Worm (Caenorhabditis elegans): ENCODE data around the gene Y57G11C.30.
"Not testable (repeated sequence)": the region's sequence is repeated elsewhere in the genome, so short reads cannot be mapped to it uniquely, and the experiment has no call there.

Y57G11C.30 gene

DNA sequence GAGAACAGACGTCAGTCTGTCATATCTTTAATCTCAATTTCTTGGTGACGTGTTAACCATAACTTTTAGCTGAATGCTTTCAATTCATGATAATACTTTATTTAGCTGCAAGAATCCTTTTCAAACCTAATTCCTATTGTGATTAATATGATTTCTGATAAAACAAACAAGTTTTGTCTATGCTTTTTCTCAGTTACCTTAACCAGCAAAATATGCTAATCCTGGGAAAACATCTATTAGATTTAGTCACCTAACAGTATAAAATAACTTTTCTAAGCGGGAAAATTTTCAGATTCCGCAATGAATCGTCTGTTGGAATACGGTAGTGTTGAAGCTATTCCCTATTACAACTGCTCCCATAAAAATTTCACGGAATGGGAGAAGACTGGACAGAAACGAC lies at the start of gene Y57G11C.30:
Gene Y57G11C.30 (plus strand): TSS at position 301 of the 400 bp plus-strand sequence.
- not testable (repeated sequence) for TF ChIP-seq med-1 (GFP tag; optimal IDR thresholded peaks at IDR 0.05; ENCODE audit: insufficient read depth); klf-2 (GFP tag; conservative IDR thresholded peaks at IDR 0.05); ztf-29 (GFP tag; IDR thresholded peaks at IDR 0.05)

ce11 chrIV:14890914-14891313 lies 47.8 kb upstream of the Y57G11C.30 start:
- TF ChIP-seq med-1 (GFP tag; optimal IDR thresholded peaks at IDR 0.05; ENCODE audit: insufficient read depth), result no peak
- TF ChIP-seq cog-1 (tag; optimal IDR thresholded peaks at IDR 0.05), result no peak
- no peak for TF ChIP-seq klf-2 (GFP tag; conservative IDR thresholded peaks at IDR 0.05)
- no peak for TF ChIP-seq T22C8.4 (GFP tag; IDR thresholded peaks at IDR 0.05)
- no peak for TF ChIP-seq ref-1 (GFP tag; conservative IDR thresholded peaks at IDR 0.05)
- no peak for TF ChIP-seq tab-1 (GFP tag; IDR thresholded peaks at IDR 0.05)
- TF ChIP-seq ztf-23 (GFP tag; IDR thresholded peaks at IDR 0.05), result no peak
- no peak for TF ChIP-seq ztf-29 (GFP tag; IDR thresholded peaks at IDR 0.05)
- TF ChIP-seq flt-1 (GFP tag; IDR thresholded peaks at IDR 0.05), result no peak

ce11 chrIV:14891996-14892395 lies 46.7 kb upstream of the Y57G11C.30 start:
- TF ChIP-seq cog-1 (tag; optimal IDR thresholded peaks at IDR 0.05) (no peak), med-1 (GFP tag; optimal IDR thresholded peaks at IDR 0.05; ENCODE audit: insufficient read depth) (no peak), tab-1 (GFP tag; IDR thresholded peaks at IDR 0.05) (no peak)

ce11 chrIV:14894339-14894738 lies 44.4 kb upstream of the Y57G11C.30 start:
- no peak for TF ChIP-seq flt-1 (GFP tag; IDR thresholded peaks at IDR 0.05)
- no peak for TF ChIP-seq cog-1 (tag; optimal IDR thresholded peaks at IDR 0.05)
- no peak for TF ChIP-seq klf-2 (GFP tag; conservative IDR thresholded peaks at IDR 0.05)
- TF ChIP-seq ztf-23 (GFP tag; IDR thresholded peaks at IDR 0.05), result no peak
- TF ChIP-seq med-1 (GFP tag; optimal IDR thresholded peaks at IDR 0.05; ENCODE audit: insufficient read depth), result no peak
- no peak for TF ChIP-seq T22C8.4 (GFP tag; IDR thresholded peaks at IDR 0.05)

DNA sequence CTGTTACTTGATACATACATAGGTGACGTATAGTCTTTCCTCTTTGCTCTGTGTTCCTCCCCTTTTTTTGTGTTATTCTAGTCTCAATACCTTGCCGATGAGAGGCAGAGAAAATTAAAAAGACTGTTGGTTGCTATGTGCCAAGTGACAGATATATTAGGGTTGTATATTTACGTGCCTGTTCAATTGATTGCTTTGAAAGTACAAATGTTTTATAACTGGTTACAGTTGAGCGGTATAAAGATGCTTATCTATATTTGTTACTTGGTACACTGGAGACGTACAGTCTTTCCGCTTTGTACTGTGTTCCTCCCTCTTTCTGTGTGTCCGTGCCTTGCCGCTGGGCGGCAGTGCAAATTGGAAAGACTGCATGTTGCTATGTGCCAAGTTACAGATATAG lies 35.5 kb upstream of the Y57G11C.30 start:
- TF ChIP-seq ref-1 (GFP tag; conservative IDR thresholded peaks at IDR 0.05) (no peak), T22C8.4 (GFP tag; IDR thresholded peaks at IDR 0.05) (no peak), med-1 (GFP tag; optimal IDR thresholded peaks at IDR 0.05; ENCODE audit: insufficient read depth) (no peak), klf-2 (GFP tag; conservative IDR thresholded peaks at IDR 0.05) (no peak), cog-1 (tag; optimal IDR thresholded peaks at IDR 0.05) (no peak), tab-1 (GFP tag; IDR thresholded peaks at IDR 0.05) (no peak), flt-1 (GFP tag; IDR thresholded peaks at IDR 0.05) (no peak), ztf-29 (GFP tag; IDR thresholded peaks at IDR 0.05) (no peak), ztf-23 (GFP tag; IDR thresholded peaks at IDR 0.05) (no peak)

DNA sequence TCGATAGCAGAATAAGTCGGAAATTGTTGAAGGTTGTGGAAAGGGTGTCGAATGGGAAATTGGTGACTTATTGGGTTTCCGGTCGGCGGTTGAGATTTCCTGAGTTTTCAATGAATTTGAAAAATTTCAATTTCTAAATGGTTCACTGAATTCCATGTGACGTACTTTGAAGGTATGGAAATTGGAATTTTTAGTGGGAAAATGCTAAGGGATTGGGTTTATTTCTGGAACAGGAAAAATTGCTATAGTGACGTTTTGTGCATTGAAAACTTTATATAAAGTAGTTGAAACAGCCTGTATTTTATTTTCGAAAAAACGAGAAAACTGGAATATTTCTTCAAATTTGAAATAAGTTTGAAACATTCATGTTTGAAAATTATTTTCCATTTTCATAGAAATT lies 29.1 kb upstream of the Y57G11C.30 start, which contains the start of gene pnc-2:
Gene pnc-2 (minus strand): TSS at position 101 of the 400 bp plus-strand sequence.
- TF ChIP-seq ref-1 (GFP tag; conservative IDR thresholded peaks at IDR 0.05), result no peak
- TF ChIP-seq ztf-23 (GFP tag; IDR thresholded peaks at IDR 0.05), result no peak
- TF ChIP-seq cog-1 (tag; optimal IDR thresholded peaks at IDR 0.05), result no peak
- TF ChIP-seq klf-2 (GFP tag; conservative IDR thresholded peaks at IDR 0.05), result no peak
- TF ChIP-seq med-1 (GFP tag; optimal IDR thresholded peaks at IDR 0.05; ENCODE audit: insufficient read depth), result no peak
- TF ChIP-seq flt-1 (GFP tag; IDR thresholded peaks at IDR 0.05), result no peak
- no peak for TF ChIP-seq ztf-29 (GFP tag; IDR thresholded peaks at IDR 0.05)
- TF ChIP-seq T22C8.4 (GFP tag; IDR thresholded peaks at IDR 0.05), result no peak
- TF ChIP-seq tab-1 (GFP tag; IDR thresholded peaks at IDR 0.05), result no peak

DNA sequence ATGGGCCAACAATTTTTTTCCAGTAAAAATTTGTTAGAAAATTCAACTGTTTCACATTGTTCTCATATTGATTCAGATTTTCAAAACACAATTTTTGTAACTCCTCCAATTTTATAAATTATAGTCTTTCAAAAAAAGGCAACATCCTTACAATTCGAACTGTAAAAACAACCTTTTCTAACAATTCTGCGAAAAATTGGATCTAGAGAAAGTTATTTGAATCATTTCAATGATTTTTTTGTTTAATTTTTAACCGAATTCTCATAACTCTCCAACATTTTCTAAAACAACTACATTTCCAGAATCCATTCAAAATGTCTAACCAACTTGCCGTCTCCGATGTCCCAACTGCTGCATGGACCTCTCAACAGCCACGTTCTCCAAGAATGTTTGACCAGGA lies 19.4 kb upstream of the Y57G11C.30 start, which contains the start of gene ccch-5:
Gene ccch-5 (plus strand): TSS at position 301 of the 400 bp plus-strand sequence.
- TF ChIP-seq cog-1 (tag; optimal IDR thresholded peaks at IDR 0.05) (no peak), ztf-29 (GFP tag; IDR thresholded peaks at IDR 0.05) (no peak), T22C8.4 (GFP tag; IDR thresholded peaks at IDR 0.05) (no peak), med-1 (GFP tag; optimal IDR thresholded peaks at IDR 0.05; ENCODE audit: insufficient read depth) (no peak), klf-2 (GFP tag; conservative IDR thresholded peaks at IDR 0.05) (no peak), ztf-23 (GFP tag; IDR thresholded peaks at IDR 0.05) (no peak), flt-1 (GFP tag; IDR thresholded peaks at IDR 0.05) (no peak), ref-1 (GFP tag; conservative IDR thresholded peaks at IDR 0.05) (no peak)

- TF ChIP-seq ztf-23 (GFP tag; IDR thresholded peaks at IDR 0.05) (no peak), cog-1 (tag; optimal IDR thresholded peaks at IDR 0.05) (no peak), T22C8.4 (GFP tag; IDR thresholded peaks at IDR 0.05) (no peak), flt-1 (GFP tag; IDR thresholded peaks at IDR 0.05) (no peak), ztf-29 (GFP tag; IDR thresholded peaks at IDR 0.05) (no peak), med-1 (GFP tag; optimal IDR thresholded peaks at IDR 0.05; ENCODE audit: insufficient read depth) (no peak), tab-1 (GFP tag; IDR thresholded peaks at IDR 0.05) (no peak)
Measured at ce11 chrIV:14929421-14929820, 9.3 kb upstream of the Y57G11C.30 start, which contains the start of gene Y57G11C.28. Y57G11C.28 (plus strand) TSS chrIV:14929721.

DNA sequence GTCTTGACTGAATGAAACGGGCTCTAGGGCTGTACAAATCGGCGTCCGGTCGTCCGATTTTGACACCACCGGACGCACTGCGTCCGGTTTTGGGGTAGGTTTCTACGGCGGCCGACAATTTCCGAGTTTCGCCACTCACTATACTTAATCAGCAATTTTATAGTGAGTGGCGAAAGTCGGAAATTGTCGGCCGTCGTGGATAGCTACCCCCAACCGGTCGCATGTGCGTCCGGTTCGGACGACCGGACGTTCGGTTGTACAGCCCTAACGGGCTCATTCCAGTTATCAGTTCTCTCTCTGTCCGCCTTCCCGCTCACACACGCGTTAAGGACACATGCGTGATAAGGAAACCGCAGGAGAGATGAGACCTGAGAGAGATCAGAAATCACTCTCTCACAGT lies 6.1 kb upstream of the Y57G11C.30 start, which contains the start of gene Y57G11C.1131:
Gene Y57G11C.1131 (plus strand): TSS at position 333 of the 400 bp plus-strand sequence.
- TF ChIP-seq ref-1 (GFP tag; conservative IDR thresholded peaks at IDR 0.05), result no peak
- no peak for TF ChIP-seq med-1 (GFP tag; optimal IDR thresholded peaks at IDR 0.05; ENCODE audit: insufficient read depth)
- TF ChIP-seq ztf-23 (GFP tag; IDR thresholded peaks at IDR 0.05), result no peak
- TF ChIP-seq klf-2 (GFP tag; conservative IDR thresholded peaks at IDR 0.05), result no peak
- TF ChIP-seq T22C8.4 (GFP tag; IDR thresholded peaks at IDR 0.05), result no peak
- no peak for TF ChIP-seq tab-1 (GFP tag; IDR thresholded peaks at IDR 0.05)
- TF ChIP-seq ztf-29 (GFP tag; IDR thresholded peaks at IDR 0.05), result no peak

DNA sequence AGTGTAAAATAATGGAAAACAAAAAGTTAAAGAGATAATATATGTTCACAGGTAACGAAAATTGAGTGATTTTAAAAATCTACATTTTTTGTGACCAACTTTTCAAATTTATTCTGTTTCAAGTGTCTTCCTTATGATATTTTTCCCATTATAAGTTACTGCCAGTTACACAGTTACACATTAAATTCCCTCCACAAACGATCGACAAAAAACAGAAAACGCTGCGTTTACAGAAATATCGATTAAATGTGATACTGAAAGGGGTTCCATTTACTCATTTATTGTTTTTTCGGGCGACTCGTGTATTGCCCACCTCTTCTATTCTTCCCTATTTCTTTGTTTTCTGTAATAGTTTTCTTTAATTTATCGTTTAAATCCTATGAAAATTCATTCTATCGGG lies 1.7 kb upstream of the Y57G11C.30 start, which contains the start of gene Y57G11C.1144:
Gene Y57G11C.1144 (plus strand): TSS at position 301 of the 400 bp plus-strand sequence.
- TF ChIP-seq T22C8.4 (GFP tag; IDR thresholded peaks at IDR 0.05) (no peak), tab-1 (GFP tag; IDR thresholded peaks at IDR 0.05) (no peak), ztf-29 (GFP tag; IDR thresholded peaks at IDR 0.05) (no peak), klf-2 (GFP tag; conservative IDR thresholded peaks at IDR 0.05) (no peak)

Measured in whole organism, midembryonic.